In genomic region chr3R:10760966-10761855, dm6 we compare ENCODE assay signal across 1 fruit fly cellular context.
TF ChIP-seq lines count a peak whose summit lies in the region.

Gene MED7 (minus strand): TSS chr3R:10761032.
Gene Cap-H2 (plus strand): TSS chr3R:10761310.

TF ChIP-seq in whole organism, embryonic, 481 proteins besides CTCF, POLR2A, EP300 and RAD21 (continued from another document and continues in another):
- TF ChIP-seq CG11504 (tag; optimal IDR thresholded peaks at IDR 0.05; lab: Kevin White, UChicago) (no peak), nom (GFP tag; optimal IDR thresholded peaks at IDR 0.05; lab: Kevin White, UChicago) (no peak), D (optimal IDR thresholded peaks at IDR 0.05; lab: Kevin White, UChicago) (peak; percentile 25), D (GFP tag; optimal IDR thresholded peaks at IDR 0.05; lab: Kevin White, UChicago) (peak; percentile 60), HmgD (GFP tag; optimal IDR thresholded peaks at IDR 0.05; lab: Kevin White, UChicago) (no peak), CG13624 (GFP tag; optimal IDR thresholded peaks at IDR 0.05; lab: Kevin White, UChicago) (peak; percentile 91), Vsx1 (GFP tag; optimal IDR thresholded peaks at IDR 0.05; lab: Kevin White, UChicago) (no peak), Deaf1 (tag; optimal IDR thresholded peaks at IDR 0.05; lab: Kevin White, UChicago) (no peak), TFAM (GFP tag; optimal IDR thresholded peaks at IDR 0.05; lab: Kevin White, UChicago) (no peak), CG7963 (GFP tag; IDR thresholded peaks at IDR 0.05; lab: Robert Waterston, UW; ENCODE audit: partially characterized antibody) (peak; percentile 97), emc (GFP tag; optimal IDR thresholded peaks at IDR 0.05; lab: Kevin White, UChicago) (no peak), CG17802 (tag; optimal IDR thresholded peaks at IDR 0.05; lab: Kevin White, UChicago) (peak; percentile 0), CG33213 (GFP tag; optimal IDR thresholded peaks at IDR 0.05; lab: Kevin White, UChicago) (peak; percentile 82), tgo (GFP tag; IDR thresholded peaks at IDR 0.05; lab: Robert Waterston, UW) (peak; percentile 82), Adf1 (GFP tag; IDR thresholded peaks at IDR 0.05; lab: Robert Waterston, UW) (peak; percentile 61), CG16813 (GFP tag; IDR thresholded peaks at IDR 0.05; lab: Robert Waterston, UW; ENCODE audit: partially characterized antibody) (peak; percentile 99), CG3726 (GFP tag; IDR thresholded peaks at IDR 0.05; lab: Robert Waterston, UW) (no peak), Dp (GFP tag; optimal IDR thresholded peaks at IDR 0.05; lab: Kevin White, UChicago) (peak; percentile 14), Xbp1 (GFP tag; optimal IDR thresholded peaks at IDR 0.05; lab: Kevin White, UChicago) (peak; percentile 90), cato (GFP tag; optimal IDR thresholded peaks at IDR 0.05; lab: Kevin White, UChicago; ENCODE audit: borderline replicate concordance) (peak; percentile 42), Drgx (GFP tag; IDR thresholded peaks at IDR 0.05; lab: Robert Waterston, UW) (no peak), CG2199 (GFP tag; IDR thresholded peaks at IDR 0.05; lab: Robert Waterston, UW) (0 out of 3 replicates have a peak, but pooled peaks have one; percentile 17), nerfin-2 (GFP tag; IDR thresholded peaks at IDR 0.05; lab: Robert Waterston, UW; ENCODE audit: partially characterized antibody) (peak; percentile 92), shn (GFP tag; optimal IDR thresholded peaks at IDR 0.05; lab: Kevin White, UChicago) (peak; percentile 73), hth (optimal IDR thresholded peaks at IDR 0.05; lab: Kevin White, UChicago) (no peak), ato (GFP tag; IDR thresholded peaks at IDR 0.05; lab: Robert Waterston, UW; ENCODE audit: partially characterized antibody) (peak; percentile 83), CG4854 (GFP tag; optimal IDR thresholded peaks at IDR 0.05; lab: Kevin White, UChicago) (peak; percentile 76), CG14710 (tag; optimal IDR thresholded peaks at IDR 0.05; lab: Kevin White, UChicago) (peak; percentile 87), hbn (GFP tag; IDR thresholded peaks at IDR 0.05; lab: Robert Waterston, UW; ENCODE audit: partially characterized antibody) (peak; percentile 99), bbx (GFP tag; IDR thresholded peaks at IDR 0.05; lab: Robert Waterston, UW; ENCODE audit: partially characterized antibody) (peak; percentile 92), CG18764 (GFP tag; optimal IDR thresholded peaks at IDR 0.05; lab: Kevin White, UChicago) (peak; percentile 81), chm (GFP tag; IDR thresholded peaks at IDR 0.05; lab: Robert Waterston, UW) (peak; percentile 60; the same call in 1 of the 2 replicates), tap (tag; optimal IDR thresholded peaks at IDR 0.05; lab: Kevin White, UChicago) (peak; percentile 51), Hmr (GFP tag; optimal IDR thresholded peaks at IDR 0.05; lab: Kevin White, UChicago) (no peak), tx (GFP tag; optimal IDR thresholded peaks at IDR 0.05; lab: Kevin White, UChicago) (peak; percentile 63), nau (GFP tag; optimal IDR thresholded peaks at IDR 0.05; lab: Kevin White, UChicago) (no peak), gsb (GFP tag; IDR thresholded peaks at IDR 0.05; lab: Robert Waterston, UW) (0 out of 2 replicates have a peak, but pooled peaks have one; percentile 16), CG31388 (GFP tag; optimal IDR thresholded peaks at IDR 0.05; lab: Kevin White, UChicago) (peak; percentile 76), ash1 (GFP tag; optimal IDR thresholded peaks at IDR 0.05; lab: Kevin White, UChicago) (peak; percentile 50), CG1603 (tag; optimal IDR thresholded peaks at IDR 0.05; lab: Kevin White, UChicago) (peak; percentile 80), grau (tag; optimal IDR thresholded peaks at IDR 0.05; lab: Kevin White, UChicago) (peak; percentile 80), sug (tag; optimal IDR thresholded peaks at IDR 0.05; lab: Kevin White, UChicago) (peak; percentile 89), Hr39 (optimal IDR thresholded peaks at IDR 0.05; lab: Kevin White, UChicago) (no peak), zen (tag; optimal IDR thresholded peaks at IDR 0.05; lab: Kevin White, UChicago) (peak; percentile 85), CG18011 (GFP tag; optimal IDR thresholded peaks at IDR 0.05; lab: Kevin White, UChicago) (peak; percentile 6), disco-r (GFP tag; optimal IDR thresholded peaks at IDR 0.05; lab: Kevin White, UChicago) (peak; percentile 12), CG15011 (GFP tag; optimal IDR thresholded peaks at IDR 0.05; lab: Kevin White, UChicago) (peak; percentile 12), otp (GFP tag; IDR thresholded peaks at IDR 0.05; lab: Robert Waterston, UW) (peak; percentile 40; the same call in 1 of the 3 replicates), ab (GFP tag; optimal IDR thresholded peaks at IDR 0.05; lab: Kevin White, UChicago) (peak; percentile 42), Optix (GFP tag; IDR thresholded peaks at IDR 0.05; lab: Robert Waterston, UW) (peak; percentile 72; the same call in 2 of the 3 replicates), CG3847 (GFP tag; IDR thresholded peaks at IDR 0.05; lab: Robert Waterston, UW) (peak; percentile 92), zen2 (GFP tag; IDR thresholded peaks at IDR 0.05; lab: Robert Waterston, UW; ENCODE audit: partially characterized antibody) (peak; percentile 94), CG12219 (GFP tag; optimal IDR thresholded peaks at IDR 0.05; lab: Kevin White, UChicago) (peak; percentile 23), amos (GFP tag; IDR thresholded peaks at IDR 0.05; lab: Robert Waterston, UW; ENCODE audit: partially characterized antibody) (peak; percentile 96), CoRest (tag; optimal IDR thresholded peaks at IDR 0.05; lab: Kevin White, UChicago) (peak; percentile 85), gcm2 (GFP tag; optimal IDR thresholded peaks at IDR 0.05; lab: Kevin White, UChicago) (peak; percentile 69), CG4282 (GFP tag; optimal IDR thresholded peaks at IDR 0.05; lab: Kevin White, UChicago) (peak; percentile 4), CG6791 (GFP tag; IDR thresholded peaks at IDR 0.05; lab: Robert Waterston, UW; ENCODE audit: partially characterized antibody) (peak; percentile 92), CG2129 (GFP tag; IDR thresholded peaks at IDR 0.05; lab: Robert Waterston, UW; ENCODE audit: partially characterized antibody) (peak; percentile 99), Antp (GFP tag; optimal IDR thresholded peaks at IDR 0.05; lab: Kevin White, UChicago) (peak; percentile 75), nerfin-1 (tag; optimal IDR thresholded peaks at IDR 0.05; lab: Kevin White, UChicago) (peak; percentile 75), caup (GFP tag; optimal IDR thresholded peaks at IDR 0.05; lab: Kevin White, UChicago; ENCODE audit: severe bottlenecking) (peak; percentile 58), GATAe (GFP tag; conservative IDR thresholded peaks at IDR 0.05; lab: Robert Waterston, UW) (no peak), Fer3 (tag; optimal IDR thresholded peaks at IDR 0.05; lab: Kevin White, UChicago) (peak; percentile 62), Poxn (GFP tag; IDR thresholded peaks at IDR 0.05; lab: Robert Waterston, UW) (no peak), Ets65A (GFP tag; lab: Kevin White, UChicago) (peak; percentile 96), ase (GFP tag; IDR thresholded peaks at IDR 0.05; lab: Robert Waterston, UW) (peak; percentile 79; the same call in 2 of the 3 replicates), ewg (GFP tag; optimal IDR thresholded peaks at IDR 0.05; lab: Kevin White, UChicago) (peak; percentile 59), CG11247 (GFP tag; IDR thresholded peaks at IDR 0.05; lab: Robert Waterston, UW) (peak; percentile 73), CG15073 (GFP tag; optimal IDR thresholded peaks at IDR 0.05; lab: Kevin White, UChicago) (no peak), CG1233 (GFP tag; optimal IDR thresholded peaks at IDR 0.05; lab: Kevin White, UChicago) (peak; percentile 59), Hr3 (GFP tag; optimal IDR thresholded peaks at IDR 0.05; lab: Kevin White, UChicago) (peak; percentile 85), fd64A (GFP tag; optimal IDR thresholded peaks at IDR 0.05; lab: Kevin White, UChicago) (no peak), CHES-1-like (GFP tag; optimal IDR thresholded peaks at IDR 0.05; lab: Kevin White, UChicago) (peak; percentile 74), sima (GFP tag; optimal IDR thresholded peaks at IDR 0.05; lab: Kevin White, UChicago) (no peak), CG14014 (GFP tag; IDR thresholded peaks at IDR 0.05; lab: Robert Waterston, UW) (peak; percentile 74), sens (GFP tag; lab: Kevin White, UChicago) (peak; percentile 97), CG10267 (tag; optimal IDR thresholded peaks at IDR 0.05; lab: Kevin White, UChicago) (peak; percentile 81), CG10979 (tag; optimal IDR thresholded peaks at IDR 0.05; lab: Kevin White, UChicago) (peak; percentile 67), CG3163 (GFP tag; optimal IDR thresholded peaks at IDR 0.05; lab: Kevin White, UChicago) (peak; percentile 39), stc (GFP tag; IDR thresholded peaks at IDR 0.05; lab: Robert Waterston, UW) (peak; percentile 16; the same call in 1 of the 2 replicates), CG31365 (tag; optimal IDR thresholded peaks at IDR 0.05; lab: Kevin White, UChicago) (no peak), lilli (GFP tag; optimal IDR thresholded peaks at IDR 0.05; lab: Kevin White, UChicago) (peak; percentile 93), ind (GFP tag; optimal IDR thresholded peaks at IDR 0.05; lab: Kevin White, UChicago) (peak; percentile 92), CG31441 (GFP tag; IDR thresholded peaks at IDR 0.05; lab: Robert Waterston, UW) (no peak; the same call in none of the 2 replicates), Sry-δ (GFP tag; optimal IDR thresholded peaks at IDR 0.05; lab: Kevin White, UChicago) (peak; percentile 97), gro (GFP tag; optimal IDR thresholded peaks at IDR 0.05; lab: Kevin White, UChicago) (peak; percentile 85), CG4617 (GFP tag; optimal IDR thresholded peaks at IDR 0.05; lab: Kevin White, UChicago; ENCODE audit: borderline replicate concordance) (peak; percentile 98), chn (GFP tag; optimal IDR thresholded peaks at IDR 0.05; lab: Kevin White, UChicago) (peak; percentile 86), dmrt11E (tag; optimal IDR thresholded peaks at IDR 0.05; lab: Kevin White, UChicago) (peak; percentile 80), CG17328 (GFP tag; IDR thresholded peaks at IDR 0.05; lab: Robert Waterston, UW) (peak; percentile 78), tup (GFP tag; optimal IDR thresholded peaks at IDR 0.05; lab: Kevin White, UChicago) (peak; percentile 58), CG1647 (GFP tag; optimal IDR thresholded peaks at IDR 0.05; lab: Kevin White, UChicago) (peak; percentile 68), CG18599 (GFP tag; optimal IDR thresholded peaks at IDR 0.05; lab: Kevin White, UChicago) (no peak), usp (GFP tag; optimal IDR thresholded peaks at IDR 0.05; lab: Kevin White, UChicago) (no peak), D19B (GFP tag; optimal IDR thresholded peaks at IDR 0.05; lab: Kevin White, UChicago) (peak; percentile 15), oc (tag; optimal IDR thresholded peaks at IDR 0.05; lab: Kevin White, UChicago) (no peak), CG16863 (GFP tag; optimal IDR thresholded peaks at IDR 0.05; lab: Kevin White, UChicago) (peak; percentile 67), rib (GFP tag; IDR thresholded peaks at IDR 0.05; lab: Robert Waterston, UW) (peak; percentile 80; the same call in 1 of the 2 replicates), CG11398 (GFP tag; optimal IDR thresholded peaks at IDR 0.05; lab: Kevin White, UChicago) (no peak), CG31224 (GFP tag; IDR thresholded peaks at IDR 0.05; lab: Robert Waterston, UW) (peak; percentile 71), CG10565 (GFP tag; optimal IDR thresholded peaks at IDR 0.05; lab: Kevin White, UChicago) (peak; percentile 5), ssp (GFP tag; IDR thresholded peaks at IDR 0.05; lab: Robert Waterston, UW) (peak; percentile 75), H2.0 (GFP tag; IDR thresholded peaks at IDR 0.05; lab: Robert Waterston, UW) (peak; percentile 70), cwo (GFP tag; optimal IDR thresholded peaks at IDR 0.05; lab: Kevin White, UChicago) (peak; percentile 11), NK7.1 (GFP tag; optimal IDR thresholded peaks at IDR 0.05; lab: Kevin White, UChicago) (no peak), CG17385 (GFP tag; optimal IDR thresholded peaks at IDR 0.05; lab: Kevin White, UChicago) (peak; percentile 60), ttk (GFP tag; IDR thresholded peaks at IDR 0.05; lab: Robert Waterston, UW) (peak; percentile 88), gfzf (GFP tag; optimal IDR thresholded peaks at IDR 0.05; lab: Kevin White, UChicago) (peak; percentile 39), CG4424 (GFP tag; optimal IDR thresholded peaks at IDR 0.05; lab: Kevin White, UChicago) (peak; percentile 91), Ravus (GFP tag; IDR thresholded peaks at IDR 0.05; lab: Robert Waterston, UW) (peak; percentile 16; the same call in 1 of the 2 replicates), CG12769 (tag; optimal IDR thresholded peaks at IDR 0.05; lab: Kevin White, UChicago) (peak; percentile 69), CG11085 (GFP tag; IDR thresholded peaks at IDR 0.05; lab: Robert Waterston, UW) (peak; percentile 65), Eip74EF (GFP tag; optimal IDR thresholded peaks at IDR 0.05; lab: Kevin White, UChicago) (no peak), Bgb (GFP tag; IDR thresholded peaks at IDR 0.05; lab: Robert Waterston, UW; ENCODE audit: partially characterized antibody) (peak; percentile 95), CG13287 (GFP tag; IDR thresholded peaks at IDR 0.05; lab: Robert Waterston, UW; ENCODE audit: partially characterized antibody) (peak; percentile 100), CG10543 (GFP tag; optimal IDR thresholded peaks at IDR 0.05; lab: Kevin White, UChicago) (peak; percentile 27), Atf3 (GFP tag; optimal IDR thresholded peaks at IDR 0.05; lab: Kevin White, UChicago) (peak; percentile 56), al (GFP tag; IDR thresholded peaks at IDR 0.05; lab: Robert Waterston, UW) (peak; percentile 82), CG15696 (tag; optimal IDR thresholded peaks at IDR 0.05; lab: Kevin White, UChicago) (peak; percentile 84), CG15269 (tag; optimal IDR thresholded peaks at IDR 0.05; lab: Kevin White, UChicago) (no peak), bab2 (GFP tag; optimal IDR thresholded peaks at IDR 0.05; lab: Kevin White, UChicago) (peak; percentile 95), Sox100B (GFP tag; optimal IDR thresholded peaks at IDR 0.05; lab: Kevin White, UChicago) (peak; percentile 41), mirr (GFP tag; optimal IDR thresholded peaks at IDR 0.05; lab: Kevin White, UChicago) (no peak), CG15479 (GFP tag; optimal IDR thresholded peaks at IDR 0.05; lab: Kevin White, UChicago) (peak; percentile 4), NC2α (GFP tag; optimal IDR thresholded peaks at IDR 0.05; lab: Kevin White, UChicago) (peak; percentile 8), Hey (tag; optimal IDR thresholded peaks at IDR 0.05; lab: Kevin White, UChicago) (no peak), CG3065 (GFP tag; optimal IDR thresholded peaks at IDR 0.05; lab: Kevin White, UChicago) (peak; percentile 48), CG10654 (GFP tag; optimal IDR thresholded peaks at IDR 0.05; lab: Kevin White, UChicago) (peak; percentile 85)
